Fruit fly (Drosophila melanogaster): ENCODE data around the gene CG14610.

Gene CG14610

DNA sequence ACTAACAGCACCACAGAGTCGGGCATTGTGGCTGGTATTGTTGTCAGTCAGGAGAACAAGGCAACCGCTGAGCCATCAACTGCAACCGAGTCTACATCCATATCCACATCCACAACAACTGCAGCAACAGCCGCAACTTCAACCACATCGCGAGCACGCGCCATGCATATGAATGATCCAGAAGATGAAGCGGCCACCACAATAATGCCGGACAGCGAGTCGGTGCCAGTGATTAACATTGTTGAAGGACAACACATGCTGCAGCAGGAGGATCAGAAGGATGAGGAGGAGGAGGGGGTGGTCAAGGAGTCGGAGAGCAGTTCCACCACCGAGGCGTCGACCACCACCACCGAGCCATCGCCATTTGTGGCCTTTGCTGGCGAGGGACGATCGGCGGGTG, 30.7 kb upstream of the CG14610 start:
- TF ChIP-seq pfk (GFP tag; optimal IDR thresholded peaks at IDR 0.05) (no peak), CG12071 (GFP tag; optimal IDR thresholded peaks at IDR 0.05) (no peak), CG10543 (GFP tag; optimal IDR thresholded peaks at IDR 0.05) (no peak), CG3163 (GFP tag; optimal IDR thresholded peaks at IDR 0.05) (no peak), Fer2 (tag; optimal IDR thresholded peaks at IDR 0.05) (no peak), CG11456 (GFP tag; IDR thresholded peaks at IDR 0.05) (no peak), HmgZ (tag; optimal IDR thresholded peaks at IDR 0.05) (no peak), Hmx (GFP tag; optimal IDR thresholded peaks at IDR 0.05) (no peak), z (GFP tag; IDR thresholded peaks at IDR 0.05) (no peak), CG14441 (GFP tag; IDR thresholded peaks at IDR 0.05) (no peak), CG17361 (GFP tag; IDR thresholded peaks at IDR 0.05) (no peak), gcm2 (GFP tag; optimal IDR thresholded peaks at IDR 0.05) (no peak), lilli (GFP tag; optimal IDR thresholded peaks at IDR 0.05) (no peak), CrebB (tag; optimal IDR thresholded peaks at IDR 0.05) (no peak), gsb-n (tag; optimal IDR thresholded peaks at IDR 0.05) (no peak), dan (GFP tag; IDR thresholded peaks at IDR 0.05) (no peak), CG7556 (GFP tag; optimal IDR thresholded peaks at IDR 0.05) (no peak), exex (tag; optimal IDR thresholded peaks at IDR 0.05) (no peak)

DNA sequence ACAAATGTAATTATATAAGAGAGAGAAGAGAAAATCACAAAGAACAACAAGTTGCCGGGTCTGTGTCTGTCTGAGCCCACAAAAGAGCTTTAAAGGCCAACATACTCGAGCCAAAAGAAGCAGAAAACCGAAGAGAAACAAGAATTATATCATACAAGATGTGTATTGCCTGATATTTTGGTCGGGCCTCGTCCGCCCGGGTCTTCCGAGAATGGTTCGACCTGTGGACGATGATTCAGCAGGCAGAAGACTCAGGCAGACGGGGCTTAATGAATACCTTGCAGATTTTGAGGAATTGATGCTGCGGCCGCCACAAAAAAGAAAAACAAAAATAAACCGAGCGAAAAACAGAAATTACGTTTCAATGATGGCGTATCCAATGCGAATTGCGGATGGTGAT, 28.9 kb upstream of the CG14610 start:
- no peak for TF ChIP-seq Opbp (GFP tag; IDR thresholded peaks at IDR 0.05; ENCODE audit: partially characterized antibody)
- no peak for TF ChIP-seq CG15011 (GFP tag; optimal IDR thresholded peaks at IDR 0.05)
- TF ChIP-seq CG32772 (GFP tag; IDR thresholded peaks at IDR 0.05), result no peak
- TF ChIP-seq BEAF-32 (GFP tag; optimal IDR thresholded peaks at IDR 0.05), result no peak
- TF ChIP-seq Ets65A (GFP tag), result peak; percentile 62
- no peak for TF ChIP-seq MBD-R2 (GFP tag; IDR thresholded peaks at IDR 0.05)
- peak in 1 of 2 experiments; percentile 58 for TF ChIP-seq Pdp1 (GFP tag; optimal IDR thresholded peaks at IDR 0.05)

DNA sequence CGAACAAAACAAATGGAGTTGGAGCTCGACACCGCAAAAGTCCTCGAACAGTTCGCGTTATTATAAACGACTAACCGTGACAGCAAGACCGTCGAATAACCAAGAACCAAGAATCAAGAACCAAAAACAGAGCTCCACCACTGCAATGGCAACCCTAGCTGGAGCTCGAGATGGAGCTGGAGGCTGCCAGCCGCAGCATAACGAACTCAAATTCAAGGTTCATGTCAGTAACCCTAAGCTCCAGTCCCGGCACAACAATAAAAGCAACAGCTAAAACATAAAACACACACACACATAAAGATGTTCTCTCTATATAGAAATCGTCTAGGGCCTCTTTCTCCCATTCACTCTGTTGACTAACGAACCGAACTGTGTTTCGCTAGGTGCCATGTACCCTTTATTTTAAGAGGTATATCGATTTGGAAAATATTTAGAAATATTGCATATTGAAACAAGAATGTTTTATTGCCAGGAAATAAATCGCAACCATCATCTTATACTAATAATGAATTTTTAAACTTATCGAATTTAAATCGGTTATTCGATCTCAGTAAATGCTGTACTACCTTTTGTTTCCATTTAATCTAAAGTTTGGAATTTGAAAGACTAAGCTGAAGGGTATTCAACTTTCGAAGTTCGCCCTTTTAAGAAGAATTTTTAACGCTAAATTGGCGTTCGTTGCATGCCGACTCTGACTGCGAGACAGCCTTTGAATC, 27.4 kb upstream of the CG14610 start:
- TF ChIP-seq mirr (GFP tag; optimal IDR thresholded peaks at IDR 0.05) (no peak), CkIIα-i1 (GFP tag; IDR thresholded peaks at IDR 0.05) (no peak), Hr39 (optimal IDR thresholded peaks at IDR 0.05) (no peak), CG6683 (GFP tag; optimal IDR thresholded peaks at IDR 0.05) (no peak), ham (GFP tag; IDR thresholded peaks at IDR 0.05) (no peak), CG9437 (GFP tag; optimal IDR thresholded peaks at IDR 0.05) (no peak), CG10366 (GFP tag; IDR thresholded peaks at IDR 0.05) (no peak), CG10462 (GFP tag; optimal IDR thresholded peaks at IDR 0.05) (no peak), lilli (GFP tag; optimal IDR thresholded peaks at IDR 0.05) (no peak), HLHmδ (GFP tag; optimal IDR thresholded peaks at IDR 0.05) (no peak), CG15269 (tag; optimal IDR thresholded peaks at IDR 0.05) (no peak), CG16815 (GFP tag; optimal IDR thresholded peaks at IDR 0.05) (no peak), sug (tag; optimal IDR thresholded peaks at IDR 0.05) (no peak), Ada2b (GFP tag; IDR thresholded peaks at IDR 0.05) (no peak), CG7786 (GFP tag; optimal IDR thresholded peaks at IDR 0.05) (no peak), dati (GFP tag; IDR thresholded peaks at IDR 0.05) (no peak), ato (GFP tag; IDR thresholded peaks at IDR 0.05; ENCODE audit: partially characterized antibody) (no peak), CG2129 (GFP tag; IDR thresholded peaks at IDR 0.05; ENCODE audit: partially characterized antibody) (no peak), CG6272 (GFP tag; IDR thresholded peaks at IDR 0.05) (no peak), zen2 (GFP tag; IDR thresholded peaks at IDR 0.05; ENCODE audit: partially characterized antibody) (no peak), ase (GFP tag; IDR thresholded peaks at IDR 0.05) (no peak), cwo (GFP tag; optimal IDR thresholded peaks at IDR 0.05) (no peak), so (GFP tag; IDR thresholded peaks at IDR 0.05) (no peak), cas (GFP tag; IDR thresholded peaks at IDR 0.05) (no peak), CG11456 (GFP tag; IDR thresholded peaks at IDR 0.05) (no peak), Nf-YA (GFP tag; IDR thresholded peaks at IDR 0.05) (no peak), CG1602 (GFP tag; optimal IDR thresholded peaks at IDR 0.05) (no peak)
